Worm (Caenorhabditis elegans) whole organism, mixed stage, embryonic: ENCODE measurements around the gene gars-1.

Experiments
- blmp-1 ChIP-seq: fragments of 150-350 bp; optimal IDR thresholded peaks from 2 replicates; lab custom pipeline; 2014; ENCODE audit warnings: missing biosample characterization, missing genetic modification characterization
- ceh-39 ChIP-seq: fragments of 150-350 bp; optimal IDR thresholded peaks from 2 replicates; lab custom pipeline; 2014; ENCODE audit warnings: missing biosample characterization, missing genetic modification characterization
- elt-3 ChIP-seq: fragments of 150-350 bp; optimal IDR thresholded peaks from 2 replicates; lab custom pipeline; 2014; ENCODE audit warnings: missing biosample characterization, missing genetic modification characterization
- lin-32 ChIP-seq: fragments of 200-800 bp; sonication (Bioruptor generic); optimal IDR thresholded peaks from 2 replicates; lab custom pipeline; 2018; ENCODE audit warnings: mild to moderate bottlenecking, missing genetic modification characterization, missing compliant biosample characterization
- lsy-2 ChIP-seq: fragments of 150-350 bp; optimal IDR thresholded peaks from 2 replicates; lab custom pipeline; 2014; ENCODE audit warnings: missing biosample characterization, missing genetic modification characterization
- nhr-12 ChIP-seq: fragments of 150-350 bp; optimal IDR thresholded peaks from 2 replicates; lab custom pipeline; 2014; ENCODE audit warnings: missing biosample characterization, missing genetic modification characterization
- nhr-28 ChIP-seq: fragments of 150-350 bp; optimal IDR thresholded peaks from 2 replicates; lab custom pipeline; 2014; ENCODE audit warnings: missing biosample characterization, missing genetic modification characterization
- pha-4 ChIP-seq: fragments of 150-350 bp; optimal IDR thresholded peaks from 2 replicates; lab custom pipeline; 2018; ENCODE audit warnings: missing biosample characterization, missing genetic modification reagents, missing genetic modification characterization
- sem-2 ChIP-seq: fragments of 200-800 bp; sonication (Bioruptor generic); optimal IDR thresholded peaks from 2 replicates; lab custom pipeline; 2018; ENCODE audit warnings: mild to moderate bottlenecking, missing genetic modification characterization, missing compliant biosample characterization
- snpc-4 ChIP-seq: fragments of 150-350 bp; optimal IDR thresholded peaks from 2 replicates; lab custom pipeline; 2014; ENCODE audit warnings: missing biosample characterization, missing genetic modification characterization
- sptf-1 ChIP-seq: sonication (generic microtip); optimal IDR thresholded peaks from 2 replicates; lab custom pipeline; 2017; ENCODE audit warnings: mild to moderate bottlenecking, missing genetic modification characterization, moderate library complexity, missing compliant biosample characterization
- unc-120 ChIP-seq: sonication (generic microtip); optimal IDR thresholded peaks from 2 replicates; lab custom pipeline; 2017; ENCODE audit warnings: missing genetic modification characterization, missing compliant biosample characterization; ENCODE audit not compliant: poor library complexity, severe bottlenecking
- unc-39 ChIP-seq: fragments of 150-350 bp; optimal IDR thresholded peaks from 2 replicates; lab custom pipeline; 2014; ENCODE audit warnings: missing biosample characterization, missing genetic modification characterization
- zip-8 ChIP-seq: fragments of 150-350 bp; optimal IDR thresholded peaks from 2 replicates; lab custom pipeline; 2014; ENCODE audit warnings: missing biosample characterization, missing genetic modification characterization

DNA sequence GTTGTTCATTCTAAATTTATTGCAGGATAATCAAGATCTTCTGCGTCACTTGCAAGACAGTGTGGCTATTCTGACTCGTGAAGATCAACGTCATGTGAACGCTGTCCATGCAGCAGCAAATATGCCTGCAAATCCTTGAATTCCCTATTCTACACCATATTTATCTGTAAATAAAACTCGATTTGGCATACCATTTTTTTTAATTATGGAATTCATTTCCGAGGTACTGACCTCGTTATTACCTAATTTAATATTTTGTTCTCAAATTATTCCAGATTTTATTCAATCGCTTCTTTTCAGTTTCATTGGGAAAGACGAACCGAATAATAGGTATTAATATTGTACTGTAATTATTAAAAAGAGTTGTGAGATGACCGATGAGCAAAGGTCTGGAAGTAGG is 10.2 kb upstream of the gars-1 start, which contains the start of gene cid-1:
- TF ChIP-seq lsy-2 (no peak), unc-39 (tag; lab: Kevin White, UChicago) (no peak), nhr-28 (no peak), sptf-1 (no peak), snpc-4 (no peak), elt-3 (tag; lab: Kevin White, UChicago) (no peak), pha-4 (no peak), zip-8 (tag; lab: Kevin White, UChicago) (no peak), unc-120 (tag; lab: Kevin White, UChicago) (no peak), sem-2 (GFP tag; lab: Kevin White, UChicago) (no peak), blmp-1 (no peak), ceh-39 (tag; lab: Kevin White, UChicago) (no peak), lin-32 (no peak), nhr-12 (tag; lab: Kevin White, UChicago) (no peak)
